Worm (Caenorhabditis elegans) whole organism, L2 larva: ENCODE data around the gene B0244.10.

ENCODE experiments used
- ama-1 ChIP-seq: fragments of 150-350 bp; optimal IDR thresholded peaks from 2 replicates; lab custom pipeline; 2018; ENCODE audit warnings: inconsistent platforms
- ceh-16 ChIP-seq: fragments of 150-350 bp; optimal IDR thresholded peaks from 2 replicates; lab custom pipeline; 2014; ENCODE audit warnings: missing biosample characterization, missing genetic modification characterization
- fos-1 ChIP-seq: fragments of 150-350 bp; optimal IDR thresholded peaks from 2 replicates; lab custom pipeline; 2014; ENCODE audit warnings: missing biosample characterization, missing genetic modification characterization
- lsy-2 ChIP-seq, 2 experiments: fragments of 150-350 bp in 1 of 2; sonication (generic microtip) in 1 of 2; optimal IDR thresholded peaks; 2 replicates each; lab custom pipeline; 2014 to 2017; ENCODE audit warnings: missing biosample characterization in 2 of 2, missing genetic modification characterization in 2 of 2
- mbf-1 ChIP-seq: sonication (generic microtip); optimal IDR thresholded peaks from 2 replicates; lab custom pipeline; 2017; ENCODE audit warnings: missing biosample characterization, missing genetic modification characterization
- mdl-1 ChIP-seq, 2 experiments: fragments of 150-350 bp in 1 of 2; sonication (generic microtip) in 1 of 2; optimal IDR thresholded peaks; 2 replicates each; lab custom pipeline; 2017; ENCODE audit warnings: missing biosample characterization in 2 of 2, missing genetic modification characterization in 2 of 2
- nhr-23 ChIP-seq: fragments of 150-350 bp; optimal IDR thresholded peaks from 2 replicates; lab custom pipeline; 2014; ENCODE audit warnings: missing biosample characterization, missing genetic modification reagents, missing genetic modification characterization
- unc-62 ChIP-seq: fragments of 150-350 bp; optimal IDR thresholded peaks from 2 replicates; lab custom pipeline; 2014; ENCODE audit warnings: missing biosample characterization, missing genetic modification reagents, missing genetic modification characterization
- ztf-11 ChIP-seq: sonication (generic microtip); optimal IDR thresholded peaks from 2 replicates; lab custom pipeline; 2017; ENCODE audit warnings: missing biosample characterization, missing genetic modification characterization
- ztf-4 ChIP-seq: fragments of 150-350 bp; optimal IDR thresholded peaks from 2 replicates; lab custom pipeline; 2014; ENCODE audit warnings: missing biosample characterization, missing genetic modification characterization

ce11 chrIII:5692690-5693089, 42.3 kb upstream of the B0244.10 start, which contains the start of the genes abi-1 and arle-14:
- peak in 1 of 2 experiments; percentile 30 for TF ChIP-seq lsy-2 (tag; optimal IDR thresholded peaks at IDR 0.05; lab: Kevin White, UChicago)
- no peak for TF ChIP-seq mdl-1 (tag; optimal IDR thresholded peaks at IDR 0.05; lab: Kevin White, UChicago)
- no peak for TF ChIP-seq ztf-4 (tag; lab: Kevin White, UChicago)
- no peak for TF ChIP-seq nhr-23
- TF ChIP-seq ztf-11 (tag; lab: Kevin White, UChicago), result no peak
- no peak for TF ChIP-seq ceh-16 (tag; lab: Kevin White, UChicago)
- TF ChIP-seq unc-62, result no peak
- no peak for TF ChIP-seq mbf-1 (tag; lab: Kevin White, UChicago)
- no peak for TF ChIP-seq ama-1
- TF ChIP-seq fos-1 (tag; lab: Kevin White, UChicago), result no peak
